Fruit fly (Drosophila melanogaster) whole organism, pupa: ENCODE results near the gene FoxP.

Experiments
- CG10348 ChIP-seq: fragments of 200-800 bp; sonication (Bioruptor generic); IDR thresholded peaks from 2 replicates; pipeline ENCODE4 v1.3.6; 2022; ENCODE audit warnings: missing biosample characterization, missing genetic modification characterization
- CG12605 ChIP-seq: fragments of 200-800 bp; sonication (Bioruptor generic); IDR thresholded peaks from 2 replicates; pipeline ENCODE4 v1.3.6; 2022; ENCODE audit warnings: missing biosample characterization, missing genetic modification characterization
- CG14655 ChIP-seq: fragments of 200-800 bp; sonication (Bioruptor generic); optimal IDR thresholded peaks from 3 replicates; lab custom pipeline; 2017; ENCODE audit warnings: mild to moderate bottlenecking, missing biosample characterization, missing genetic modification reagents, missing genetic modification characterization
- CG15710 ChIP-seq: fragments of 200-800 bp; sonication (Bioruptor generic); optimal IDR thresholded peaks from 2 replicates; lab custom pipeline; 2018; ENCODE audit warnings: missing biosample characterization, mild to moderate bottlenecking, missing genetic modification characterization, moderate library complexity
- CG17806 ChIP-seq: fragments of 200-800 bp; sonication (Bioruptor generic); optimal IDR thresholded peaks from 2 replicates; lab custom pipeline; 2018; ENCODE audit warnings: missing biosample characterization, mild to moderate bottlenecking, missing genetic modification characterization, moderate library complexity
- CG32121 ChIP-seq: fragments of 200-800 bp; sonication (Bioruptor generic); IDR thresholded peaks from 2 replicates; pipeline ENCODE4 v1.3.6; 2022; ENCODE audit warnings: missing biosample characterization, missing genetic modification characterization
- CG34367 ChIP-seq: fragments of 200-800 bp; sonication (Bioruptor generic); optimal IDR thresholded peaks from 2 replicates; lab custom pipeline; 2018; ENCODE audit warnings: missing biosample characterization, mild to moderate bottlenecking, missing genetic modification characterization
- CG8301 ChIP-seq: fragments of 200-800 bp; sonication (Bioruptor generic); optimal IDR thresholded peaks from 2 replicates; lab custom pipeline; 2018; ENCODE audit warnings: missing biosample characterization, mild to moderate bottlenecking, missing genetic modification characterization
- CG9948 ChIP-seq: fragments of 200-800 bp; sonication (Bioruptor generic); optimal IDR thresholded peaks from 2 replicates; lab custom pipeline; 2018; ENCODE audit warnings: missing biosample characterization, mild to moderate bottlenecking, missing genetic modification characterization, moderate library complexity
- EcR ChIP-seq: fragments of 200-800 bp; sonication (Bioruptor generic); optimal IDR thresholded peaks from 3 replicates; lab custom pipeline; 2019; ENCODE audit warnings: missing biosample characterization, missing genetic modification characterization, mild to moderate bottlenecking, moderate library complexity, missing genetic modification reagents
- Snoo ChIP-seq: fragments of 200-800 bp; sonication (Bioruptor generic); optimal IDR thresholded peaks from 3 replicates; lab custom pipeline; 2017; ENCODE audit warnings: missing biosample characterization, mild to moderate bottlenecking, missing genetic modification characterization, inconsistent platforms

DNA sequence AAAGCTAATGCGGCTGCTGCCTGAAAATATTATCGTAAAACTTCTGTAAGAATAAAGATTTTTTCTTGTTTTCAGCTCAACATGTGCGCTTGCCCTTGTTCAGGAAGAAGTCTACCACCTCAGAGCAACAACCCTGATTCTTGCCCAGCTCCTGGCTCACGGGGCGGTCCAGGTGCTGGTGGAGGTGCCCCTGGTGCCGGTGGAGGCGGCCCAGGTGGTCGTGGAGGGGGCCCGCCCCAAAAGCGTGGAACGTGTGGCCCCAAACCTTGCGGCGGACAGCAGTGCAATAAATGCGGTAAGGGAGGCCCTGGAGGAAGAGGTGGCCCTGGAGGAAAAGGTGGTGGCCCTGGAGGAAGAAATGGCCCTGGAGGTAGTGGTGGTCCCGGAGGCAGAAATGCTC is 13.3 kb upstream of the FoxP start:
- TF ChIP-seq CG9948 (tag; lab: Kevin White, UChicago) (no peak), CG32121 (no peak), EcR (GFP tag; lab: Kevin White, UChicago) (no peak), CG10348 (GFP tag; lab: Robert Waterston, UW) (no peak), CG8301 (tag; lab: Kevin White, UChicago) (no peak), CG15710 (tag; lab: Kevin White, UChicago) (no peak), Snoo (tag; lab: Kevin White, UChicago) (no peak), CG14655 (GFP tag; lab: Kevin White, UChicago) (no peak), CG12605 (GFP tag; lab: Robert Waterston, UW) (no peak), CG34367 (tag; lab: Kevin White, UChicago) (no peak), CG17806 (tag; lab: Kevin White, UChicago) (no peak)
